Worm (Caenorhabditis elegans) whole organism, L1 larva: ENCODE data around the gene Y43C5A.4.

Source experiments
- ama-1 ChIP-seq: fragments of 150-350 bp; optimal IDR thresholded peaks from 2 replicates; lab custom pipeline; 2014
- ces-1 ChIP-seq: fragments of 150-350 bp; optimal IDR thresholded peaks from 2 replicates; lab custom pipeline; 2014; ENCODE audit warnings: missing biosample characterization, missing genetic modification reagents, missing genetic modification characterization
- egl-13 ChIP-seq: sonication (generic microtip); optimal IDR thresholded peaks from 2 replicates; lab custom pipeline; 2016; ENCODE audit warnings: missing genotype, missing genetic modification reagents, missing genetic modification characterization, missing compliant biosample characterization
- hpl-2 ChIP-seq: fragments of 150-350 bp; optimal IDR thresholded peaks from 2 replicates; lab custom pipeline; 2014; ENCODE audit warnings: missing biosample characterization, missing genetic modification reagents, missing genetic modification characterization
- pag-3 ChIP-seq: sonication (generic microtip); optimal IDR thresholded peaks from 2 replicates; lab custom pipeline; 2017; ENCODE audit warnings: missing genetic modification characterization, mild to moderate bottlenecking, missing compliant biosample characterization, antibody characterized with exemption, borderline replicate concordance; ENCODE audit not compliant: insufficient read depth
- skn-1 ChIP-seq: fragments of 150-350 bp; optimal IDR thresholded peaks from 2 replicates; lab custom pipeline; 2014; ENCODE audit warnings: missing biosample characterization, missing genetic modification characterization
- sox-4 ChIP-seq: sonication (generic microtip); optimal IDR thresholded peaks from 2 replicates; lab custom pipeline; 2016; ENCODE audit warnings: missing genetic modification characterization, missing compliant biosample characterization
- unc-62 ChIP-seq: fragments of 150-350 bp; optimal IDR thresholded peaks from 2 replicates; lab custom pipeline; 2014; ENCODE audit warnings: missing biosample characterization, missing genetic modification reagents, missing genetic modification characterization
- unc-86 ChIP-seq: sonication (generic microtip); optimal IDR thresholded peaks from 2 replicates; lab custom pipeline; 2016; ENCODE audit warnings: missing genetic modification characterization, missing compliant biosample characterization
- ztf-11 ChIP-seq, 2 experiments: sonication (generic microtip); optimal IDR thresholded peaks; 2 replicates each; lab custom pipeline; 2016 to 2017; ENCODE audit warnings: missing genetic modification characterization in 2 of 2, missing biosample characterization in 1 of 2, missing compliant biosample characterization in 1 of 2
- ztf-4 ChIP-seq: fragments of 150-350 bp; optimal IDR thresholded peaks from 2 replicates; lab custom pipeline; 2014; ENCODE audit warnings: missing biosample characterization, missing genetic modification characterization

- TF ChIP-seq unc-86: no peak
- no peak for TF ChIP-seq ama-1 (lab: Kevin White, UChicago)
- TF ChIP-seq unc-62 (GFP tag; lab: Kevin White, UChicago): no peak
- no peak for TF ChIP-seq ztf-4 (tag; lab: Kevin White, UChicago)
- TF ChIP-seq sox-4 (tag; lab: Kevin White, UChicago): no peak
- TF ChIP-seq skn-1 (tag; lab: Kevin White, UChicago): no peak
- TF ChIP-seq ces-1 (GFP tag; lab: Kevin White, UChicago): no peak
- no peak for TF ChIP-seq egl-13 (tag; lab: Kevin White, UChicago)
- no peak for TF ChIP-seq ztf-11 (tag; optimal IDR thresholded peaks at IDR 0.05; lab: Kevin White, UChicago)
- TF ChIP-seq hpl-2 (GFP tag; lab: Kevin White, UChicago): no peak
- TF ChIP-seq pag-3: no peak
These were observed 35.7 kb downstream of the Y43C5A.4 start, which contains the start of gene acs-18 for ce11 chrIV:10313565-10313964.
